Worm (Caenorhabditis elegans) whole organism, late embryonic: ENCODE measurements around the gene nlr-1.

Experiments used
- F13H6.1 ChIP-seq: sonication (generic microtip); optimal IDR thresholded peaks from 2 replicates; lab custom pipeline; 2016; ENCODE audit warnings: missing genetic modification characterization, missing compliant biosample characterization
- K09A11.1 ChIP-seq: sonication (generic microtip); optimal IDR thresholded peaks from 2 replicates; lab custom pipeline; 2017; ENCODE audit warnings: antibody characterized with exemption, mild to moderate bottlenecking, missing genetic modification characterization, missing compliant biosample characterization; ENCODE audit not compliant: insufficient read depth
- ama-1 ChIP-seq: fragments of 150-350 bp; optimal IDR thresholded peaks from 2 replicates; lab custom pipeline; 2014
- ceh-18 ChIP-seq: sonication (generic microtip); optimal IDR thresholded peaks from 2 replicates; lab custom pipeline; 2016; ENCODE audit warnings: missing genetic modification characterization, missing compliant biosample characterization
- hlh-15 ChIP-seq: sonication (generic microtip); optimal IDR thresholded peaks from 2 replicates; lab custom pipeline; 2016; ENCODE audit warnings: missing genetic modification characterization, missing compliant biosample characterization
- nfya-1 ChIP-seq: sonication (generic microtip); optimal IDR thresholded peaks from 2 replicates; lab custom pipeline; 2017; ENCODE audit warnings: missing genetic modification characterization, mild to moderate bottlenecking, missing compliant biosample characterization, antibody characterized with exemption, moderate library complexity
- pag-3 ChIP-seq: sonication (generic microtip); optimal IDR thresholded peaks from 2 replicates; lab custom pipeline; 2016; ENCODE audit warnings: missing compliant biosample characterization, missing genetic modification characterization, borderline replicate concordance
- pha-2 ChIP-seq: sonication (generic microtip); optimal IDR thresholded peaks from 2 replicates; lab custom pipeline; 2017; ENCODE audit warnings: mild to moderate bottlenecking, missing genetic modification characterization, missing compliant biosample characterization
- pqm-1 ChIP-seq: sonication (generic microtip); optimal IDR thresholded peaks from 2 replicates; lab custom pipeline; 2016; ENCODE audit warnings: missing genetic modification characterization, missing compliant biosample characterization
- sox-4 ChIP-seq: sonication (generic microtip); optimal IDR thresholded peaks from 2 replicates; lab custom pipeline; 2017; ENCODE audit warnings: mild to moderate bottlenecking, missing genetic modification characterization, inconsistent platforms, missing compliant biosample characterization

ce11 chrIV:12149609-12150008 lies 28.5 kb downstream of the nlr-1 start:
- TF ChIP-seq pha-2 (tag; lab: Kevin White, UChicago) (no peak), hlh-15 (tag; lab: Kevin White, UChicago) (no peak), sox-4 (no peak), pag-3 (no peak), F13H6.1 (tag; lab: Kevin White, UChicago) (no peak), ama-1 (lab: Kevin White, UChicago) (no peak), ceh-18 (tag; lab: Kevin White, UChicago) (no peak), K09A11.1 (tag; lab: Kevin White, UChicago) (no peak), nfya-1 (tag; lab: Kevin White, UChicago) (no peak), pqm-1 (tag; lab: Kevin White, UChicago) (no peak)
